3 worm cellular contexts compared by ENCODE assay signal in the genomic region with DNA sequence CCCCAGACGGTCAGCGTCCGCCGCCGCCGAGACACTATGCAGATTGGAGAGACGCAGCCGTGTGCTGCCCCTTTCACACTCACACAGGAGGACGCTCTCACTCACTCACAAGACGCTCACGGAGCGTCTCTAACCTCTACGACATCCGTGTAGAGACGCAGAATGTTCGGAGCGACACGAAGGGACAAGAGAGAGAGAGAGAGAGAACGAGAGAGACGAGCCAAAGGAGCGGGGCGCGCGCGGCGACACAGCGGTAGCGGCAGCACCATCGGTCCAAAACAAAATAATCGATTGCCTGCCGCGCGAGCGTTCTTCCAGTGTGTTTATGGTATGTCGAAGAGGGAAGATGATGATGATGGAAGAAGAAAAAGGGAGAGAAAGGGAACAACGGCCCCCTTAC.
TF ChIP-seq lines count a peak whose summit lies in the region.

No protein-coding gene starts in this region.

TF ChIP-seq in whole organism, L2 larva, 48 proteins besides CTCF, POLR2A, EP300 and RAD21 (continued from another document):
- TF ChIP-seq fos-1 (tag; optimal IDR thresholded peaks at IDR 0.05; lab: Kevin White, UChicago): peak; percentile 84
- peak; percentile 90 for TF ChIP-seq sma-9 (GFP tag; optimal IDR thresholded peaks at IDR 0.05; lab: Kevin White, UChicago)
- no peak for TF ChIP-seq sma-9 (tag; optimal IDR thresholded peaks at IDR 0.05; lab: Kevin White, UChicago)
- TF ChIP-seq ztf-1 (GFP tag; conservative IDR thresholded peaks at IDR 0.05; lab: Robert Waterston, UW): 0 out of 2 replicates have a peak, but pooled peaks have one; percentile 48
- no peak for TF ChIP-seq elt-3 (tag; optimal IDR thresholded peaks at IDR 0.05; lab: Kevin White, UChicago)
- TF ChIP-seq egl-27 (tag; optimal IDR thresholded peaks at IDR 0.05; lab: Kevin White, UChicago): peak; percentile 83
- no peak for TF ChIP-seq nhr-237 (tag; optimal IDR thresholded peaks at IDR 0.05; lab: Kevin White, UChicago)
- peak; percentile 85 for TF ChIP-seq nhr-25 (tag; optimal IDR thresholded peaks at IDR 0.05; lab: Kevin White, UChicago)
- no peak for TF ChIP-seq nhr-77 (tag; optimal IDR thresholded peaks at IDR 0.05; lab: Kevin White, UChicago)
- TF ChIP-seq nhr-10 (tag; optimal IDR thresholded peaks at IDR 0.05; lab: Kevin White, UChicago): peak; percentile 23
- TF ChIP-seq ztf-4 (tag; optimal IDR thresholded peaks at IDR 0.05; lab: Kevin White, UChicago): peak; percentile 82
- TF ChIP-seq Y55F3AM.14 (GFP tag; optimal IDR thresholded peaks at IDR 0.05; lab: Kevin White, UChicago): peak; percentile 28
- TF ChIP-seq elt-1 (tag; optimal IDR thresholded peaks at IDR 0.05; lab: Kevin White, UChicago): no peak
- no peak for TF ChIP-seq ztf-11 (tag; optimal IDR thresholded peaks at IDR 0.05; lab: Kevin White, UChicago)
- TF ChIP-seq snpc-4 (tag; optimal IDR thresholded peaks at IDR 0.05; lab: Kevin White, UChicago): peak; percentile 52
- no peak for TF ChIP-seq lin-39 (tag; optimal IDR thresholded peaks at IDR 0.05; lab: Kevin White, UChicago)
- peak; percentile 69 for TF ChIP-seq gmeb-1 (tag; optimal IDR thresholded peaks at IDR 0.05; lab: Kevin White, UChicago)
- TF ChIP-seq peb-1 (tag; optimal IDR thresholded peaks at IDR 0.05; lab: Kevin White, UChicago): peak; percentile 3
- TF ChIP-seq skn-1 (tag; optimal IDR thresholded peaks at IDR 0.05; lab: Kevin White, UChicago): peak; percentile 42
- peak; percentile 45 for TF ChIP-seq ZK546.5 (tag; optimal IDR thresholded peaks at IDR 0.05; lab: Kevin White, UChicago)
- TF ChIP-seq nhr-23 (tag; optimal IDR thresholded peaks at IDR 0.05; lab: Kevin White, UChicago): no peak
- no peak for TF ChIP-seq R02D3.7 (tag; optimal IDR thresholded peaks at IDR 0.05; lab: Kevin White, UChicago)
- peak; percentile 77 for TF ChIP-seq mab-5 (tag; optimal IDR thresholded peaks at IDR 0.05; lab: Kevin White, UChicago)
- peak; percentile 57 for TF ChIP-seq alr-1 (tag; optimal IDR thresholded peaks at IDR 0.05; lab: Kevin White, UChicago)
- TF ChIP-seq ceh-16 (tag; optimal IDR thresholded peaks at IDR 0.05; lab: Kevin White, UChicago): no peak
- TF ChIP-seq nhr-6 (tag; optimal IDR thresholded peaks at IDR 0.05; lab: Kevin White, UChicago): peak; percentile 67
- peak; percentile 45 to 63 for TF ChIP-seq mdl-1 (tag; optimal IDR thresholded peaks at IDR 0.05; lab: Kevin White, UChicago)

TF ChIP-seq in whole organism, L4 larva, 104 proteins besides CTCF, POLR2A, EP300 and RAD21 (continued from another document and continues in another):
- 0 out of 2 replicates have a peak, but pooled peaks have one; percentile 32 for TF ChIP-seq saeg-2 (GFP tag; IDR thresholded peaks at IDR 0.05; lab: Robert Waterston, UW)
- TF ChIP-seq skn-1 (tag; optimal IDR thresholded peaks at IDR 0.05; lab: Kevin White, UChicago): no peak
- TF ChIP-seq ama-1 (optimal IDR thresholded peaks at IDR 0.05; lab: Kevin White, UChicago): no peak
- TF ChIP-seq Y105C5A.15 (GFP tag; IDR thresholded peaks at IDR 0.05; lab: Robert Waterston, UW): no peak
- TF ChIP-seq lin-1 (GFP tag; IDR thresholded peaks at IDR 0.05; lab: Robert Waterston, UW): 0 out of 2 replicates have a peak, but pooled peaks have one; percentile 20
- no peak for TF ChIP-seq cey-2 (tag; optimal IDR thresholded peaks at IDR 0.05; lab: Kevin White, UChicago; ENCODE audit: borderline replicate concordance, insufficient read depth)
- no peak for TF ChIP-seq fos-1 (tag; optimal IDR thresholded peaks at IDR 0.05; lab: Kevin White, UChicago)
- no peak; a peak in 1 of 4 replicates for TF ChIP-seq madf-5 (GFP tag; IDR thresholded peaks at IDR 0.05; lab: Robert Waterston, UW)
- peak; percentile 63 for TF ChIP-seq ceh-32 (tag; optimal IDR thresholded peaks at IDR 0.05; lab: Kevin White, UChicago; ENCODE audit: poor library complexity)
- TF ChIP-seq dmd-8 (GFP tag; IDR thresholded peaks at IDR 0.05; lab: Robert Waterston, UW): no peak
- no peak for TF ChIP-seq snpc-4 (tag; optimal IDR thresholded peaks at IDR 0.05; lab: Kevin White, UChicago)
- TF ChIP-seq egl-43 (GFP tag; IDR thresholded peaks at IDR 0.05; lab: Robert Waterston, UW): peak; percentile 90
- TF ChIP-seq rbr-2 (tag; optimal IDR thresholded peaks at IDR 0.05; lab: Kevin White, UChicago): peak; percentile 93
- 0 out of 2 replicates have a peak, but pooled peaks have one; percentile 6 for TF ChIP-seq ZK337.2 (GFP tag; IDR thresholded peaks at IDR 0.05; lab: Robert Waterston, UW)
- TF ChIP-seq mxl-3 (GFP tag; optimal IDR thresholded peaks at IDR 0.05; lab: Kevin White, UChicago): peak; percentile 64
- TF ChIP-seq unc-130 (GFP tag; optimal IDR thresholded peaks at IDR 0.05; lab: Kevin White, UChicago): peak; percentile 4
- TF ChIP-seq F10B5.3 (tag; optimal IDR thresholded peaks at IDR 0.05; lab: Kevin White, UChicago): peak; percentile 41
- TF ChIP-seq lin-38 (GFP tag; IDR thresholded peaks at IDR 0.05; lab: Robert Waterston, UW): peak; percentile 61
- no peak for TF ChIP-seq mdt-29 (GFP tag; IDR thresholded peaks at IDR 0.05; lab: Robert Waterston, UW)
- TF ChIP-seq dmd-9 (GFP tag; IDR thresholded peaks at IDR 0.05; lab: Robert Waterston, UW): peak; percentile 80
- peak; percentile 92 for TF ChIP-seq madf-9 (GFP tag; conservative IDR thresholded peaks at IDR 0.05; lab: Robert Waterston, UW)
- no peak for TF ChIP-seq jun-1 (tag; optimal IDR thresholded peaks at IDR 0.05; lab: Kevin White, UChicago)
- peak; percentile 60 for TF ChIP-seq lin-13 (GFP tag; optimal IDR thresholded peaks at IDR 0.05; lab: Kevin White, UChicago)
- TF ChIP-seq vab-7 (GFP tag; IDR thresholded peaks at IDR 0.05; lab: Robert Waterston, UW): no peak; the same call in 1 of the 2 replicates
- peak; percentile 51 for TF ChIP-seq dpl-1 (GFP tag; optimal IDR thresholded peaks at IDR 0.05; lab: Kevin White, UChicago)
- 0 out of 2 replicates have a peak, but pooled peaks have one; percentile 14 for TF ChIP-seq nhr-42 (GFP tag; IDR thresholded peaks at IDR 0.05; lab: Robert Waterston, UW)
- TF ChIP-seq arid-1 (GFP tag; conservative IDR thresholded peaks at IDR 0.05; lab: Robert Waterston, UW): peak; percentile 63
- TF ChIP-seq hlh-11 (tag; optimal IDR thresholded peaks at IDR 0.05; lab: Kevin White, UChicago): peak; percentile 95
- TF ChIP-seq T20F7.1 (GFP tag; optimal IDR thresholded peaks at IDR 0.05; lab: Kevin White, UChicago): no peak
- TF ChIP-seq lim-7 (GFP tag; IDR thresholded peaks at IDR 0.05; lab: Robert Waterston, UW): 0 out of 2 replicates have a peak, but pooled peaks have one; percentile 32
- peak; percentile 87 for TF ChIP-seq ceh-28 (tag; optimal IDR thresholded peaks at IDR 0.05; lab: Kevin White, UChicago)
- TF ChIP-seq pqm-1 (tag; optimal IDR thresholded peaks at IDR 0.05; lab: Kevin White, UChicago): no peak
- peak; percentile 81 for TF ChIP-seq dmd-6 (GFP tag; IDR thresholded peaks at IDR 0.05; lab: Robert Waterston, UW)
- no peak for TF ChIP-seq spr-3 (GFP tag; optimal IDR thresholded peaks at IDR 0.05; lab: Kevin White, UChicago)
- TF ChIP-seq lir-3 (tag; optimal IDR thresholded peaks at IDR 0.05; lab: Kevin White, UChicago): no peak
- peak; percentile 94 for TF ChIP-seq hlh-30 (tag; optimal IDR thresholded peaks at IDR 0.05; lab: Kevin White, UChicago; ENCODE audit: insufficient read depth)
- peak; percentile 86 for TF ChIP-seq aha-1 (tag; lab: Kevin White, UChicago)
- TF ChIP-seq daf-12 (tag; optimal IDR thresholded peaks at IDR 0.05; lab: Kevin White, UChicago): no peak
- peak; percentile 27; the same call in 1 of the 2 replicates for TF ChIP-seq tra-1 (GFP tag; IDR thresholded peaks at IDR 0.05; lab: Robert Waterston, UW)
- TF ChIP-seq hif-1 (tag; optimal IDR thresholded peaks at IDR 0.05; lab: Kevin White, UChicago): peak; percentile 47 to 92
- peak; percentile 76 for TF ChIP-seq nhr-48 (tag; optimal IDR thresholded peaks at IDR 0.05; lab: Kevin White, UChicago)
- TF ChIP-seq tag-97 (GFP tag; IDR thresholded peaks at IDR 0.05; lab: Robert Waterston, UW): no peak
- TF ChIP-seq gei-8 (GFP tag; optimal IDR thresholded peaks at IDR 0.05; lab: Kevin White, UChicago): peak; percentile 7
- no peak for TF ChIP-seq ZK546.5 (tag; optimal IDR thresholded peaks at IDR 0.05; lab: Kevin White, UChicago)
- peak; percentile 55 to 88 for TF ChIP-seq mdl-1 (tag; optimal IDR thresholded peaks at IDR 0.05; lab: Kevin White, UChicago)
- TF ChIP-seq F37D6.2 (tag; optimal IDR thresholded peaks at IDR 0.05; lab: Kevin White, UChicago): peak; percentile 75
- TF ChIP-seq zag-1 (tag; optimal IDR thresholded peaks at IDR 0.05; lab: Kevin White, UChicago): no peak
- peak; percentile 18 for TF ChIP-seq nhr-10 (tag; optimal IDR thresholded peaks at IDR 0.05; lab: Kevin White, UChicago)
- TF ChIP-seq zfp-3 (GFP tag; conservative IDR thresholded peaks at IDR 0.05; lab: Robert Waterston, UW): peak; percentile 50; the same call in 1 of the 2 replicates
- no peak for TF ChIP-seq F49E8.2 (tag; optimal IDR thresholded peaks at IDR 0.05; lab: Kevin White, UChicago; ENCODE audit: borderline replicate concordance)

TF ChIP-seq in whole organism, late embryonic, 69 proteins besides CTCF, POLR2A, EP300 and RAD21 (continued from another document):
- TF ChIP-seq eyg-1 (tag; optimal IDR thresholded peaks at IDR 0.05; lab: Kevin White, UChicago): peak; percentile 42
- TF ChIP-seq ztf-16 (tag; optimal IDR thresholded peaks at IDR 0.05; lab: Kevin White, UChicago): peak; percentile 11
- TF ChIP-seq fkh-6 (tag; optimal IDR thresholded peaks at IDR 0.05; lab: Kevin White, UChicago): peak; percentile 45
- no peak for TF ChIP-seq elt-4 (tag; optimal IDR thresholded peaks at IDR 0.05; lab: Kevin White, UChicago)
- TF ChIP-seq rnt-1 (tag; optimal IDR thresholded peaks at IDR 0.05; lab: Kevin White, UChicago): peak; percentile 88
- no peak for TF ChIP-seq pag-3 (tag; optimal IDR thresholded peaks at IDR 0.05; lab: Kevin White, UChicago; ENCODE audit: borderline replicate concordance)
- TF ChIP-seq mec-3 (tag; optimal IDR thresholded peaks at IDR 0.05; lab: Kevin White, UChicago; ENCODE audit: borderline replicate concordance): no peak
- TF ChIP-seq tbx-7 (tag; optimal IDR thresholded peaks at IDR 0.05; lab: Kevin White, UChicago): peak; percentile 27
- TF ChIP-seq tbx-2 (tag; optimal IDR thresholded peaks at IDR 0.05; lab: Kevin White, UChicago): peak; percentile 92
- TF ChIP-seq ceh-30 (tag; optimal IDR thresholded peaks at IDR 0.05; lab: Kevin White, UChicago): peak; percentile 41
- TF ChIP-seq ref-2 (tag; optimal IDR thresholded peaks at IDR 0.05; lab: Kevin White, UChicago): peak; percentile 90
- TF ChIP-seq nhr-232 (tag; optimal IDR thresholded peaks at IDR 0.05; lab: Kevin White, UChicago): no peak
- no peak for TF ChIP-seq lim-6 (tag; optimal IDR thresholded peaks at IDR 0.05; lab: Kevin White, UChicago)
- TF ChIP-seq madf-2 (tag; optimal IDR thresholded peaks at IDR 0.05; lab: Kevin White, UChicago): no peak
- TF ChIP-seq ceh-6 (GFP tag; optimal IDR thresholded peaks at IDR 0.05; lab: Kevin White, UChicago): no peak
- no peak for TF ChIP-seq C38D4.7 (GFP tag; optimal IDR thresholded peaks at IDR 0.05; lab: Kevin White, UChicago)
- TF ChIP-seq unc-3 (GFP tag; conservative IDR thresholded peaks at IDR 0.05; lab: Robert Waterston, UW): no peak
- TF ChIP-seq unc-3 (tag; optimal IDR thresholded peaks at IDR 0.05; lab: Kevin White, UChicago): no peak
- no peak for TF ChIP-seq hlh-8 (tag; optimal IDR thresholded peaks at IDR 0.05; lab: Kevin White, UChicago)
- no peak for TF ChIP-seq lin-11 (tag; optimal IDR thresholded peaks at IDR 0.05; lab: Kevin White, UChicago)
- TF ChIP-seq fax-1 (tag; optimal IDR thresholded peaks at IDR 0.05; lab: Kevin White, UChicago): peak; percentile 19
- TF ChIP-seq unc-86 (tag; optimal IDR thresholded peaks at IDR 0.05; lab: Kevin White, UChicago): no peak
- peak; percentile 95 for TF ChIP-seq ceh-48 (tag; optimal IDR thresholded peaks at IDR 0.05; lab: Kevin White, UChicago)
- TF ChIP-seq K02D7.2 (tag; optimal IDR thresholded peaks at IDR 0.05; lab: Kevin White, UChicago): no peak
- TF ChIP-seq ceh-2 (tag; optimal IDR thresholded peaks at IDR 0.05; lab: Kevin White, UChicago): peak; percentile 49
- no peak for TF ChIP-seq ceh-9 (tag; optimal IDR thresholded peaks at IDR 0.05; lab: Kevin White, UChicago)
- no peak for TF ChIP-seq ceh-45 (GFP tag; IDR thresholded peaks at IDR 0.05; lab: Robert Waterston, UW)
- TF ChIP-seq ets-4 (tag; optimal IDR thresholded peaks at IDR 0.05; lab: Kevin White, UChicago): peak; percentile 80
- no peak for TF ChIP-seq zip-5 (tag; optimal IDR thresholded peaks at IDR 0.05; lab: Kevin White, UChicago)
- TF ChIP-seq K09A11.1 (tag; optimal IDR thresholded peaks at IDR 0.05; lab: Kevin White, UChicago; ENCODE audit: insufficient read depth): peak; percentile 75
- peak; percentile 17 for TF ChIP-seq pqm-1 (tag; optimal IDR thresholded peaks at IDR 0.05; lab: Kevin White, UChicago)
- TF ChIP-seq unc-55 (GFP tag; optimal IDR thresholded peaks at IDR 0.05; lab: Kevin White, UChicago): peak; percentile 86
- TF ChIP-seq C08G9.2 (tag; optimal IDR thresholded peaks at IDR 0.05; lab: Kevin White, UChicago): peak; percentile 58
- no peak for TF ChIP-seq odd-2 (tag; optimal IDR thresholded peaks at IDR 0.05; lab: Kevin White, UChicago)
- no peak for TF ChIP-seq elt-2 (tag; optimal IDR thresholded peaks at IDR 0.05; lab: Kevin White, UChicago)
- peak; percentile 80 for TF ChIP-seq ceh-34 (tag; optimal IDR thresholded peaks at IDR 0.05; lab: Kevin White, UChicago)
- TF ChIP-seq pat-9 (tag; optimal IDR thresholded peaks at IDR 0.05; lab: Kevin White, UChicago): no peak
- TF ChIP-seq unc-42 (tag; optimal IDR thresholded peaks at IDR 0.05; lab: Kevin White, UChicago): peak; percentile 39
- no peak for TF ChIP-seq dmd-4 (tag; optimal IDR thresholded peaks at IDR 0.05; lab: Kevin White, UChicago; ENCODE audit: borderline replicate concordance)
- TF ChIP-seq pax-1 (tag; optimal IDR thresholded peaks at IDR 0.05; lab: Kevin White, UChicago): no peak
- no peak for TF ChIP-seq che-1 (tag; optimal IDR thresholded peaks at IDR 0.05; lab: Kevin White, UChicago)
- no peak for TF ChIP-seq ttx-3 (tag; optimal IDR thresholded peaks at IDR 0.05; lab: Kevin White, UChicago)
- TF ChIP-seq dve-1 (tag; optimal IDR thresholded peaks at IDR 0.05; lab: Kevin White, UChicago): peak; percentile 78
- no peak for TF ChIP-seq sox-4 (tag; optimal IDR thresholded peaks at IDR 0.05; lab: Kevin White, UChicago)
- no peak for TF ChIP-seq ceh-22 (tag; optimal IDR thresholded peaks at IDR 0.05; lab: Kevin White, UChicago)
TF ChIP-seq in whole organism, late embryonic: peak in this region for 30.
